Worm (Caenorhabditis elegans): ENCODE data around the gene ZK632.2.

DNA sequence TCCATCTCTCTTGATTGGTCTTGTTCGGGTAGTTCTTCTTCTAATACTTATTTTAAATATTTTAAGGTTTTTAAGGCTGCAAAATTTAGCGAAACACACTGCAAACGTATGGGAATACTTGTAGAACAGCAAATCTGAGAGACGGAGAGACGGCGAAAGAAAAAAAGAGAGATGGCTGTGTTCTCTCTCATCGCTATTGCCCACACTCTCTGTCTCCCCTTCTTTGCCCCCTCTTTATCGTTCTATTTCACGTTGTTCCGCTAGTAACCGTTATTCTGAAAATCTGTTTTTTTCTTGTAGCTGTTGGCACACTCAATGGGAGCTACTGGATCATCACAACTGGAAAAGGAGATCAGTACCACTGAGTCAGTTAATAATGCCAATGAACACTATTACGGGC lies 22.6 kb upstream of the ZK632.2 start, which contains the start of gene usp-46:
- TF ChIP-seq nhr-28 (tag; optimal IDR thresholded peaks at IDR 0.05) (no peak), nhr-76 (tag; optimal IDR thresholded peaks at IDR 0.05) (no peak), nhr-2 (tag; optimal IDR thresholded peaks at IDR 0.05) (no peak), elt-3 (tag; optimal IDR thresholded peaks at IDR 0.05) (no peak), mab-5 (tag; optimal IDR thresholded peaks at IDR 0.05) (no peak)

Data from whole organism, mixed stage, embryonic.